Worm (Caenorhabditis elegans) whole organism, L1 larva: Measurements from ENCODE around the gene clpf-1.

Experiments
- egl-27 ChIP-seq, 2 experiments: fragments of 150-350 bp in 1 of 2; sonication (generic microtip); optimal IDR thresholded peaks; 3 replicates each; lab custom pipeline; 2017 to 2018; ENCODE audit warnings: missing biosample characterization in 2 of 2, missing genetic modification characterization in 2 of 2, missing genetic modification reagents in 2 of 2
- elt-2 ChIP-seq: sonication (generic microtip); optimal IDR thresholded peaks from 2 replicates; lab custom pipeline; 2016; ENCODE audit warnings: missing genetic modification characterization, mild to moderate bottlenecking, inconsistent platforms, missing compliant biosample characterization, missing genetic modification reagents
- lin-14 ChIP-seq: fragments of 200-800 bp; sonication (Bioruptor generic); optimal IDR thresholded peaks from 2 replicates; lab custom pipeline; 2018; ENCODE audit warnings: mild to moderate bottlenecking, missing genetic modification characterization, moderate library complexity, missing compliant biosample characterization
- mdl-1 ChIP-seq, 2 experiments: fragments of 150-350 bp; optimal IDR thresholded peaks; 2 replicates each; lab custom pipeline; 2014 to 2017; ENCODE audit warnings: missing biosample characterization in 2 of 2, missing genetic modification characterization in 2 of 2, inconsistent platforms in 1 of 2
- mep-1 ChIP-seq: fragments of 150-350 bp; optimal IDR thresholded peaks from 2 replicates; lab custom pipeline; 2014; ENCODE audit warnings: missing biosample characterization, missing genetic modification characterization
- nhr-77 ChIP-seq: fragments of 150-350 bp; optimal IDR thresholded peaks from 2 replicates; lab custom pipeline; 2014; ENCODE audit warnings: missing biosample characterization, missing genetic modification characterization
- pag-3 ChIP-seq: sonication (generic microtip); optimal IDR thresholded peaks from 2 replicates; lab custom pipeline; 2017; ENCODE audit warnings: missing genetic modification characterization, mild to moderate bottlenecking, missing compliant biosample characterization, antibody characterized with exemption, borderline replicate concordance; ENCODE audit not compliant: insufficient read depth
- skn-1 ChIP-seq: fragments of 150-350 bp; optimal IDR thresholded peaks from 2 replicates; lab custom pipeline; 2014; ENCODE audit warnings: missing biosample characterization, missing genetic modification characterization
- unc-130 ChIP-seq: fragments of 150-350 bp; optimal IDR thresholded peaks from 2 replicates; lab custom pipeline; 2017; ENCODE audit warnings: missing biosample characterization, missing genetic modification characterization, inconsistent platforms

ce11 chrIII:3381866-3382265, 15.7 kb upstream of the clpf-1 start:
- TF ChIP-seq mdl-1 (tag; optimal IDR thresholded peaks at IDR 0.05; lab: Kevin White, UChicago) (no peak), unc-130 (no peak), lin-14 (GFP tag; lab: Kevin White, UChicago) (peak; percentile 44), mep-1 (tag; lab: Kevin White, UChicago) (no peak), pag-3 (tag; lab: Kevin White, UChicago) (no peak), egl-27 (tag; optimal IDR thresholded peaks at IDR 0.05; lab: Kevin White, UChicago) (no peak), elt-2 (tag; lab: Kevin White, UChicago) (no peak), skn-1 (tag; lab: Kevin White, UChicago) (no peak), nhr-77 (tag; lab: Kevin White, UChicago) (no peak)
